Worm (Caenorhabditis elegans) whole organism, young adult: Measurements from ENCODE around the gene F56A8.5.
"Not testable (repeated sequence)": the region's sequence is repeated elsewhere in the genome, so short reads cannot be mapped to it uniquely, and the experiment has no call there.

Experiments
- B0019.2 ChIP-seq: fragments of 200-800 bp; sonication (Bioruptor generic); conservative IDR thresholded peaks from 2 replicates; pipeline ENCODE4 v1.3.6; 2022; ENCODE audit warnings: missing genetic modification reagents, missing genetic modification characterization, missing compliant biosample characterization
- B0035.1 ChIP-seq: sonication (generic microtip); optimal IDR thresholded peaks from 2 replicates; lab custom pipeline; 2016; ENCODE audit warnings: missing genetic modification characterization, mild to moderate bottlenecking, missing compliant biosample characterization, missing genotype, missing genetic modification reagents
- C17E4.6 ChIP-seq: fragments of 200-800 bp; sonication (Bioruptor generic); IDR thresholded peaks from 2 replicates; pipeline ENCODE4 v1.3.6; 2022; ENCODE audit warnings: missing genetic modification reagents, missing genetic modification characterization, missing compliant biosample characterization
- F10E7.11 ChIP-seq: sonication (generic microtip); optimal IDR thresholded peaks from 2 replicates; lab custom pipeline; 2017; ENCODE audit warnings: mild to moderate bottlenecking, missing genetic modification characterization, moderate library complexity, missing compliant biosample characterization
- F55B11.4 ChIP-seq: sonication (generic microtip); optimal IDR thresholded peaks from 2 replicates; lab custom pipeline; 2016; ENCODE audit warnings: missing compliant biosample characterization, missing genetic modification characterization, borderline replicate concordance; ENCODE audit not compliant: insufficient read depth
- Y53G8AR.9 ChIP-seq: fragments of 200-800 bp; sonication (Bioruptor generic); conservative IDR thresholded peaks from 2 replicates; pipeline ENCODE4 v1.3.6; 2022; ENCODE audit warnings: missing genetic modification reagents, missing genetic modification characterization, missing compliant biosample characterization
- Y67H2A.10 ChIP-seq: fragments of 200-800 bp; sonication (Bioruptor generic); conservative IDR thresholded peaks from 2 replicates; pipeline ENCODE4 v1.3.6; 2022; ENCODE audit warnings: missing genetic modification reagents, missing genetic modification characterization, missing compliant biosample characterization
- Y79H2A.3 ChIP-seq: fragments of 200-800 bp; sonication (Bioruptor generic); conservative IDR thresholded peaks from 2 replicates; pipeline ENCODE4 v1.3.6; 2022; ENCODE audit warnings: missing genetic modification reagents, missing genetic modification characterization, missing compliant biosample characterization
- attf-6 ChIP-seq: fragments of 200-800 bp; sonication (Bioruptor generic); IDR thresholded peaks from 2 replicates; pipeline ENCODE4 v1.3.6; 2022; ENCODE audit warnings: missing genetic modification reagents, missing genetic modification characterization, missing compliant biosample characterization
- cebp-2 ChIP-seq: fragments of 200-800 bp; sonication (Bioruptor generic); IDR thresholded peaks from 2 replicates; pipeline ENCODE4 v1.3.6; 2022; ENCODE audit warnings: missing genetic modification characterization, missing compliant biosample characterization
- ceh-100 ChIP-seq: fragments of 200-800 bp; sonication (Bioruptor generic); IDR thresholded peaks from 2 replicates; pipeline ENCODE4 v1.3.6; 2022; ENCODE audit warnings: missing genetic modification reagents, missing genetic modification characterization, missing compliant biosample characterization
- die-1 ChIP-seq: sonication (generic microtip); optimal IDR thresholded peaks from 2 replicates; lab custom pipeline; 2016; ENCODE audit warnings: missing genotype, mild to moderate bottlenecking, missing genetic modification characterization, missing compliant biosample characterization
- dpl-1 ChIP-seq: fragments of 150-350 bp; optimal IDR thresholded peaks from 2 replicates; lab custom pipeline; 2014; ENCODE audit warnings: missing biosample characterization, missing genetic modification reagents, missing genetic modification characterization
- efl-1 ChIP-seq: fragments of 150-350 bp; optimal IDR thresholded peaks from 2 replicates; lab custom pipeline; 2014; ENCODE audit warnings: missing biosample characterization, missing genetic modification reagents, missing genetic modification characterization
- egrh-3 ChIP-seq: fragments of 200-800 bp; sonication (Bioruptor generic); IDR thresholded peaks from 2 replicates; pipeline ENCODE4 v1.3.6; 2022; ENCODE audit warnings: missing genetic modification reagents, missing genetic modification characterization, missing compliant biosample characterization
- ets-4 ChIP-seq: fragments of 200-800 bp; sonication (Bioruptor generic); optimal IDR thresholded peaks from 2 replicates; lab custom pipeline; 2018; ENCODE audit warnings: mild to moderate bottlenecking, missing genetic modification characterization, missing compliant biosample characterization
- hlh-26 ChIP-seq: fragments of 200-800 bp; sonication (Bioruptor generic); conservative IDR thresholded peaks from 2 replicates; pipeline ENCODE4 v1.3.6; 2022; ENCODE audit warnings: missing genetic modification reagents, missing genetic modification characterization, missing compliant biosample characterization
- hmg-20 ChIP-seq: fragments of 200-800 bp; sonication (Bioruptor generic); IDR thresholded peaks from 2 replicates; pipeline ENCODE4 v1.3.6; 2022; ENCODE audit warnings: missing genetic modification reagents, missing genetic modification characterization, missing compliant biosample characterization
- lin-35 ChIP-seq, 3 experiments: fragments of 150-350 bp in 2 of 3; sonication (generic microtip) in 1 of 3; optimal IDR thresholded peaks; 2 replicates each; lab custom pipeline; 2014 to 2018; ENCODE audit warnings: missing biosample characterization in 3 of 3, missing genetic modification characterization in 3 of 3, missing genetic modification reagents in 3 of 3
- lir-1 ChIP-seq: fragments of 200-800 bp; sonication (Bioruptor generic); conservative IDR thresholded peaks from 2 replicates; pipeline ENCODE4 v1.3.6; 2022; ENCODE audit warnings: missing genetic modification reagents, missing genetic modification characterization, missing compliant biosample characterization
- lsl-1 ChIP-seq: fragments of 200-800 bp; sonication (Bioruptor generic); optimal IDR thresholded peaks from 2 replicates; lab custom pipeline; 2018; ENCODE audit warnings: mild to moderate bottlenecking, missing genetic modification characterization, moderate library complexity, missing compliant biosample characterization
- lsy-27 ChIP-seq: sonication (generic microtip); optimal IDR thresholded peaks from 2 replicates; lab custom pipeline; 2017; ENCODE audit warnings: missing genetic modification characterization, mild to moderate bottlenecking, missing compliant biosample characterization, antibody characterized with exemption, missing genotype, borderline replicate concordance; ENCODE audit not compliant: insufficient read depth
- madf-10 ChIP-seq: sonication (generic microtip); optimal IDR thresholded peaks from 2 replicates; lab custom pipeline; 2016; ENCODE audit warnings: mild to moderate bottlenecking, missing genetic modification characterization, missing compliant biosample characterization
- madf-6 ChIP-seq: fragments of 200-800 bp; sonication (Bioruptor generic); IDR thresholded peaks from 2 replicates; pipeline ENCODE4 v1.3.6; 2022; ENCODE audit warnings: missing genetic modification reagents, missing genetic modification characterization, missing compliant biosample characterization
- madf-8 ChIP-seq: fragments of 200-800 bp; sonication (Bioruptor generic); conservative IDR thresholded peaks from 2 replicates; pipeline ENCODE4 v1.3.6; 2022; ENCODE audit warnings: missing genetic modification reagents, missing genetic modification characterization, missing compliant biosample characterization
- mcd-1 ChIP-seq: fragments of 200-800 bp; sonication (Bioruptor generic); IDR thresholded peaks from 2 replicates; pipeline ENCODE4 v1.3.6; 2022; ENCODE audit warnings: missing genetic modification reagents, missing genetic modification characterization, missing compliant biosample characterization
- nfya-1 ChIP-seq: sonication (generic microtip); optimal IDR thresholded peaks from 2 replicates; lab custom pipeline; 2017; ENCODE audit warnings: antibody characterized with exemption, missing compliant biosample characterization, missing genetic modification characterization, borderline replicate concordance; ENCODE audit not compliant: insufficient read depth
- nhr-27 ChIP-seq: fragments of 200-800 bp; sonication (Bioruptor generic); optimal IDR thresholded peaks from 2 replicates; lab custom pipeline; 2018; ENCODE audit warnings: mild to moderate bottlenecking, missing genetic modification characterization, moderate library complexity, missing compliant biosample characterization
- nhr-90 ChIP-seq: sonication (generic microtip); optimal IDR thresholded peaks from 2 replicates; lab custom pipeline; 2016; ENCODE audit warnings: missing genotype, mild to moderate bottlenecking, missing genetic modification characterization, missing compliant biosample characterization
- sea-2 ChIP-seq: fragments of 200-800 bp; sonication (Bioruptor generic); IDR thresholded peaks from 2 replicates; pipeline ENCODE4 v1.3.6; 2022; ENCODE audit warnings: missing genetic modification characterization, missing compliant biosample characterization
- snpc-4 ChIP-seq, 5 experiments: fragments of 150-350 bp in 1 of 5; sonication (generic microtip) in 4 of 5; optimal IDR thresholded peaks; 2 replicates each; lab custom pipeline; 2014 to 2018; ENCODE audit warnings: missing genetic modification characterization in 5 of 5, missing biosample characterization in 3 of 5, antibody characterized with exemption in 2 of 5, mild to moderate bottlenecking in 2 of 5, missing compliant biosample characterization in 2 of 5, missing genotype in 2 of 5, moderate library complexity in 2 of 5, missing genetic modification reagents in 1 of 5
- somi-1 ChIP-seq: fragments of 200-800 bp; sonication (Bioruptor generic); optimal IDR thresholded peaks from 2 replicates; lab custom pipeline; 2018; ENCODE audit warnings: mild to moderate bottlenecking, missing genetic modification characterization, missing compliant biosample characterization
- sptf-2 ChIP-seq: fragments of 200-800 bp; sonication (Bioruptor generic); optimal IDR thresholded peaks from 2 replicates; lab custom pipeline; 2018; ENCODE audit warnings: mild to moderate bottlenecking, missing genetic modification characterization, missing compliant biosample characterization
- ztf-28 ChIP-seq: fragments of 200-800 bp; sonication (Bioruptor generic); IDR thresholded peaks from 2 replicates; pipeline ENCODE4 v1.3.6; 2022; ENCODE audit warnings: missing genetic modification reagents, missing genetic modification characterization, missing compliant biosample characterization

The F56A8.5 gene

ce11 chrIII:13225019-13225418 lies 40.6 kb upstream of the F56A8.5 start (continued):
- TF ChIP-seq mcd-1 (GFP tag; lab: Robert Waterston, UW) (peak; percentile 62), ets-4 (GFP tag; lab: Kevin White, UChicago) (no peak), Y79H2A.3 (GFP tag; lab: Robert Waterston, UW) (no peak), lin-35 (GFP tag; optimal IDR thresholded peaks at IDR 0.05; lab: Kevin White, UChicago) (no peak), madf-6 (peak; percentile 62; the same call in 1 of the 2 replicates), nfya-1 (tag; lab: Kevin White, UChicago) (no peak), lsy-27 (tag; lab: Kevin White, UChicago) (no peak), sea-2 (GFP tag; lab: Robert Waterston, UW) (no peak), Y67H2A.10 (GFP tag; lab: Robert Waterston, UW) (no peak), efl-1 (GFP tag; lab: Kevin White, UChicago) (no peak), dpl-1 (GFP tag; lab: Kevin White, UChicago) (no peak), egrh-3 (GFP tag; lab: Robert Waterston, UW) (no peak), sptf-2 (GFP tag; lab: Kevin White, UChicago) (peak; percentile 49), nhr-90 (tag; lab: Kevin White, UChicago) (no peak), nhr-27 (no peak), ztf-28 (GFP tag; lab: Robert Waterston, UW) (no peak), C17E4.6 (GFP tag; lab: Robert Waterston, UW) (no peak), cebp-2 (GFP tag; lab: Robert Waterston, UW) (no peak), hmg-20 (GFP tag; lab: Robert Waterston, UW) (no peak), hlh-26 (GFP tag; lab: Robert Waterston, UW) (no peak), F55B11.4 (tag; lab: Kevin White, UChicago) (no peak), B0019.2 (GFP tag; lab: Robert Waterston, UW) (no peak), ceh-100 (GFP tag; lab: Robert Waterston, UW) (no peak), madf-8 (GFP tag; lab: Robert Waterston, UW) (no peak), lir-1 (GFP tag; lab: Robert Waterston, UW) (no peak), die-1 (no peak), F10E7.11 (tag; lab: Kevin White, UChicago) (no peak), madf-10 (tag; lab: Kevin White, UChicago) (no peak), attf-6 (GFP tag; lab: Robert Waterston, UW) (no peak), B0035.1 (tag; lab: Kevin White, UChicago) (no peak), snpc-4 (GFP tag; optimal IDR thresholded peaks at IDR 0.05; lab: Kevin White, UChicago) (no peak), snpc-4 (tag; optimal IDR thresholded peaks at IDR 0.05; lab: Kevin White, UChicago) (peak in 1 of 4 experiments; percentile 13)

- TF ChIP-seq egrh-3 (GFP tag; lab: Robert Waterston, UW), result peak; percentile 61; the same call in 1 of the 2 replicates
- TF ChIP-seq, all 124 proteins: peak for 1; not testable (repeated sequence) for 123
Measured at ce11 chrIII:13236199-13236598, 29.5 kb upstream of the F56A8.5 start.

DNA sequence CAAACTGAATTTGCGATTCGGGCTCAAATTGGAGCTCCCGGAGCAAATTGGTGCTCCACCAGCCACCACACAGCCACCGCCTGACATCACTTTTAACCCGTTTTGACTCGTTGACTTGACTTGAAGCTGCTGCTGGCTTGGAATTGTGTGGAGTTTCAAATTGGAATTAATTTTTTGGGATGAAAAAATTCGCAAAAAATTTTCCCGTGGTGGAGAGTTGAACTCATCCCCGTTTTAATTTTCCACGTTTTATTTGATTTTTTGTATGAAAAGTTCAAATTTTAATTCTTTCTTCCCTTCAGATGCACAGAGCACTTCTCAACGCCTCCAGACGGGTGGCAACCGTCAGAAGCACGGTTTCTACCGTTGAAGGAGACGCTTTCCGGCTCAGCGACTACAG lies 20.4 kb upstream of the F56A8.5 start, which contains the start of gene Y43F4A.4:
Y43F4A.4 (plus strand) TSS at position 301 of the 400 bp plus-strand sequence.
- not testable (repeated sequence) for TF ChIP-seq somi-1 (GFP tag; lab: Kevin White, UChicago); lsl-1 (GFP tag; lab: Kevin White, UChicago); Y53G8AR.9
